Worm (Caenorhabditis elegans): ENCODE results near the gene C07B5.3.

The C07B5.3 gene

DNA sequence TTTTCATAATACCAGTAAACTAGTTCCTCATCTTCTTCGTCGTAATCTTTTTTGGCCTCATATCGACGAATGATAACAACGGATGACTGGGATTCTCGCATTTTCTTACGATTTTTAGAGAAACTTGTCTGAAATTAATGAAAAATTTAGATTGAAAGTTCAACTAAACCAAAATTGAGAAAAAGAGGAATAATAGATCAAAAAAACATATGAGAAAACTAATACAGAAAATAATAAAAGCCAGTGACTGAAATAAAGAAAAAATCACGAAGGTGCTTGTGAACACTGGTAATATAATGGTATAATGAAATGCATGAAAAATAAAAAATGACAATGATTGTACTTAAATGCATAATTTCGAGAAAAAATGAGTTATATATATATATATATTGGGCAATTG, 13.6 kb upstream of the C07B5.3 start, which contains the start of gene C07B5.8:
TSS of gene C07B5.8 (minus strand) at position 101 of the 400 bp plus-strand sequence.
- no peak for TF ChIP-seq nhr-28 (tag; optimal IDR thresholded peaks at IDR 0.05)
- TF ChIP-seq mml-1 (tag; optimal IDR thresholded peaks at IDR 0.05): no peak
- TF ChIP-seq elt-2 (tag; optimal IDR thresholded peaks at IDR 0.05): no peak
- no peak for TF ChIP-seq lin-15B (tag; optimal IDR thresholded peaks at IDR 0.05)
- TF ChIP-seq ceh-82 (tag; optimal IDR thresholded peaks at IDR 0.05): no peak
- no peak for TF ChIP-seq nhr-11 (tag; optimal IDR thresholded peaks at IDR 0.05)
- no peak for TF ChIP-seq skn-1 (tag; optimal IDR thresholded peaks at IDR 0.05)
- no peak for TF ChIP-seq ceh-9 (tag; optimal IDR thresholded peaks at IDR 0.05)
- TF ChIP-seq fkh-10 (GFP tag; optimal IDR thresholded peaks at IDR 0.05): no peak
- TF ChIP-seq unc-39 (tag; optimal IDR thresholded peaks at IDR 0.05): no peak
- TF ChIP-seq eor-1 (tag; optimal IDR thresholded peaks at IDR 0.05): no peak
- no peak for TF ChIP-seq nhr-43 (tag; optimal IDR thresholded peaks at IDR 0.05; ENCODE audit: poor library complexity, severe bottlenecking)
- TF ChIP-seq zag-1 (tag; optimal IDR thresholded peaks at IDR 0.05): no peak
- TF ChIP-seq sea-2 (GFP tag; optimal IDR thresholded peaks at IDR 0.05): no peak
- TF ChIP-seq snpc-4 (tag; optimal IDR thresholded peaks at IDR 0.05): no peak
- TF ChIP-seq egl-5 (tag; optimal IDR thresholded peaks at IDR 0.05): no peak
- no peak for TF ChIP-seq egl-27 (tag; optimal IDR thresholded peaks at IDR 0.05)

DNA sequence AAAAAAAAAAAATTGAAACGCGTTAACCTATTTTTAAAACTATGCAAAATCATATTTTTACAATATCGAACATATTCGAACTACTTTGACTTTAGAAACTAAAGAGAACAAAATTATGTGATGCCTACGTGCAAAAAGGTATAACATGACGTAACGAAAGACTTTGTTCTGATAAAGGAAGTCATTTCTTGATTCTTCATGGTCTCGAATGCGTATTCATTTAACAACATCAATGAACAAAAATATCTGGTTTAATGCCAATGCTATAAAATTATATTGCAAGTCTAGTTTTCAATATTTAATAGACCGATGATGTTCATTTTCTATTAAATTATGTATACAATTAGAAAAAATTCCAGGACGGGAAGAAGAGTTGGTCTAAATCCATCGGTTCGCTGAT, 13.0 kb upstream of the C07B5.3 start:
- no peak for TF ChIP-seq fkh-10 (GFP tag; optimal IDR thresholded peaks at IDR 0.05)
- peak; percentile 41 for TF ChIP-seq nhr-25 (tag; optimal IDR thresholded peaks at IDR 0.05)
- TF ChIP-seq nhr-12 (tag; optimal IDR thresholded peaks at IDR 0.05): no peak
- TF ChIP-seq nhr-11 (tag; optimal IDR thresholded peaks at IDR 0.05): no peak
- peak; percentile 2 for TF ChIP-seq nhr-23 (tag; optimal IDR thresholded peaks at IDR 0.05)
- peak; percentile 71 for TF ChIP-seq ama-1 (optimal IDR thresholded peaks at IDR 0.05)
- no peak for TF ChIP-seq daf-12 (tag; optimal IDR thresholded peaks at IDR 0.05)
- TF ChIP-seq R02D3.7 (tag; optimal IDR thresholded peaks at IDR 0.05): no peak
- no peak for TF ChIP-seq fos-1 (tag; optimal IDR thresholded peaks at IDR 0.05)
- peak; percentile 36 for TF ChIP-seq tbx-2 (tag; optimal IDR thresholded peaks at IDR 0.05)
- TF ChIP-seq skn-1 (tag; optimal IDR thresholded peaks at IDR 0.05): no peak
- no peak for TF ChIP-seq nfya-1 (tag; optimal IDR thresholded peaks at IDR 0.05; ENCODE audit: insufficient read depth)

- no peak for TF ChIP-seq nhr-67 (tag; optimal IDR thresholded peaks at IDR 0.05)
- no peak for TF ChIP-seq aly-2 (tag; optimal IDR thresholded peaks at IDR 0.05)
- no peak for TF ChIP-seq ztf-4 (tag; optimal IDR thresholded peaks at IDR 0.05)
- TF ChIP-seq pha-4 (tag; optimal IDR thresholded peaks at IDR 0.05): peak; percentile 21
- TF ChIP-seq sea-2 (GFP tag; optimal IDR thresholded peaks at IDR 0.05): no peak
Observed at ce11 chrX:9531640-9532039, 8.6 kb upstream of the C07B5.3 start.

DNA sequence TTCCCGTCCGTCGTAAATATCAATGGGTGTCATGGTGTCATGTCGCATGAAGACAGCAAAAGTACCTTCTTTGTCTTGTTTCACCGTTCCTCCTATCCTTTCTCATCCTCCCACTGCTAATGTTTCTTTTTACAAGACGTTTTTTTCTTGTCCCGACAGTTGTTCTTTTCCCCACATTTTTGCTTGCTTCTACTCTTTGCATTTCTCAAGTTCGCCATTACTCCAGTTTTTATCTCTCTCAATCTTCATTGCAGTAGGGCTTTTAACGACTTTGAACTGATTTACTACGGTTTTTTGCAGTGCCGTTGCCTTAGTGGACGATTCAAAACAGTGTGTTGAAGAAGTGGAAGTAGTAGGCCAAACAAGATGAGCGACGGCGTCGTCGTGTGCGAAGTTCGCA, 6.3 kb upstream of the C07B5.3 start, which contains the start of gene C07B5.4:
TSS of gene C07B5.4 (plus strand) at position 301 of the 400 bp plus-strand sequence.
- TF ChIP-seq nhr-67 (tag; optimal IDR thresholded peaks at IDR 0.05) (no peak), R02D3.7 (tag; optimal IDR thresholded peaks at IDR 0.05) (no peak), ceh-28 (tag; optimal IDR thresholded peaks at IDR 0.05) (no peak), egl-27 (tag; optimal IDR thresholded peaks at IDR 0.05) (no peak)

- TF ChIP-seq daf-12 (tag; optimal IDR thresholded peaks at IDR 0.05) (no peak), lin-39 (tag; optimal IDR thresholded peaks at IDR 0.05) (no peak), hmg-11 (tag; optimal IDR thresholded peaks at IDR 0.05) (no peak), ama-1 (optimal IDR thresholded peaks at IDR 0.05) (no peak), nhr-25 (tag; optimal IDR thresholded peaks at IDR 0.05) (peak; percentile 46)
Observed at ce11 chrX:9527898-9528297, 4.9 kb upstream of the C07B5.3 start.

DNA sequence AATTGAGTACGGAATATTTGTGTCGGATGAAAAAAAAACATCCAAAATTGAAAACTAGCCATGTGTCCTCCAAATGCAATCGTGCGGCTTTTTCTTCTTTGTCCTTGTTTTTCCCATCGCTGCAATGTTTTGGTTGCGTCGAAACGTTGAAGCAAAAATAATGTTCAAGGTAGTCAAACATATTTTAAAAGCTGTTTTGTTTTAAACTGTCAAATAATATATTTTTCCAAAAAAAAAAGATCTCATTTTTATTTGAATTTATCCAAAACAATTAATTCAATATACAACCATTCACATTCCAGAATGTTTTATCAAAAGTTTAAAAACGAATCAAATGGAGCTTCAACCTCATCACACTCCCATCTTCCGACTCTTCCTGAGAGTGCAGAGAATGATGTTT, 4.3 kb downstream of the C07B5.3 start, which contains the start of gene C07B5.6:
TSS of gene C07B5.6 (plus strand) at position 301 of the 400 bp plus-strand sequence.
- no peak for TF ChIP-seq pqm-1 (tag; optimal IDR thresholded peaks at IDR 0.05)
- no peak for TF ChIP-seq hmg-11 (tag; optimal IDR thresholded peaks at IDR 0.05)
- no peak for TF ChIP-seq ceh-82 (tag; optimal IDR thresholded peaks at IDR 0.05)
- no peak for TF ChIP-seq lsy-12 (tag; optimal IDR thresholded peaks at IDR 0.05)
- no peak for TF ChIP-seq eor-1 (tag; optimal IDR thresholded peaks at IDR 0.05)
- no peak for TF ChIP-seq ztf-4 (tag; optimal IDR thresholded peaks at IDR 0.05)
- TF ChIP-seq nfya-1 (tag; optimal IDR thresholded peaks at IDR 0.05; ENCODE audit: insufficient read depth): no peak
- no peak for TF ChIP-seq egl-27 (tag; optimal IDR thresholded peaks at IDR 0.05)
- TF ChIP-seq pha-4 (tag; optimal IDR thresholded peaks at IDR 0.05): no peak
- no peak for TF ChIP-seq elt-1 (tag; optimal IDR thresholded peaks at IDR 0.05)
- TF ChIP-seq nhr-11 (tag; optimal IDR thresholded peaks at IDR 0.05): no peak
- no peak for TF ChIP-seq jun-1 (tag; optimal IDR thresholded peaks at IDR 0.05)
